Worm (Caenorhabditis elegans) whole organism, L1 larva: ENCODE measurements around the gene nspe-6.
"Not testable (repeated sequence)": the region's sequence is repeated elsewhere in the genome, so short reads cannot be mapped to it uniquely, and the experiment has no call there.

ENCODE experiments used
- C16A3.4 ChIP-seq: fragments of 150-350 bp; optimal IDR thresholded peaks from 2 replicates; lab custom pipeline; 2014; ENCODE audit warnings: missing biosample characterization, missing genetic modification characterization
- alr-1 ChIP-seq: fragments of 200-800 bp; sonication (Bioruptor generic); optimal IDR thresholded peaks from 2 replicates; lab custom pipeline; 2018; ENCODE audit warnings: borderline replicate concordance, mild to moderate bottlenecking, missing genetic modification characterization, missing compliant biosample characterization
- aly-2 ChIP-seq: fragments of 150-350 bp; optimal IDR thresholded peaks from 2 replicates; lab custom pipeline; 2014; ENCODE audit warnings: missing biosample characterization, missing genetic modification characterization
- ama-1 ChIP-seq: fragments of 150-350 bp; optimal IDR thresholded peaks from 2 replicates; lab custom pipeline; 2014
- blmp-1 ChIP-seq: fragments of 150-350 bp; optimal IDR thresholded peaks from 2 replicates; lab custom pipeline; 2014; ENCODE audit warnings: missing biosample characterization, missing genetic modification characterization
- dpl-1 ChIP-seq, 3 experiments: fragments of 150-350 bp in 2 of 3; sonication (generic microtip) in 1 of 3; optimal IDR thresholded peaks; 2 replicates each; lab custom pipeline; 2014 to 2017; ENCODE audit warnings: missing biosample characterization in 3 of 3, missing genetic modification characterization in 3 of 3, missing genetic modification reagents in 3 of 3
- elt-2 ChIP-seq: sonication (generic microtip); optimal IDR thresholded peaks from 2 replicates; lab custom pipeline; 2016; ENCODE audit warnings: missing genetic modification characterization, mild to moderate bottlenecking, inconsistent platforms, missing compliant biosample characterization, missing genetic modification reagents
- elt-3 ChIP-seq, 6 experiments: fragments of 150-350 bp in 1 of 6; sonication (generic microtip); optimal IDR thresholded peaks; 2 replicates each; lab custom pipeline; 2017 to 2018; ENCODE audit warnings: missing biosample characterization in 6 of 6, missing genetic modification characterization in 6 of 6, inconsistent platforms in 1 of 6
- ets-5 ChIP-seq: fragments of 200-800 bp; sonication (Bioruptor generic); IDR thresholded peaks from 2 replicates; pipeline ENCODE4 v1.3.6; 2022; ENCODE audit warnings: missing genetic modification characterization, missing compliant biosample characterization
- fkh-4 ChIP-seq: sonication (generic microtip); optimal IDR thresholded peaks from 2 replicates; lab custom pipeline; 2016; ENCODE audit warnings: missing compliant biosample characterization, missing genetic modification characterization, borderline replicate concordance
- fkh-8 ChIP-seq: sonication (generic microtip); optimal IDR thresholded peaks from 2 replicates; lab custom pipeline; 2016; ENCODE audit warnings: mild to moderate bottlenecking, missing genetic modification characterization, missing compliant biosample characterization
- grh-1 ChIP-seq: fragments of 200-800 bp; sonication (Bioruptor generic); IDR thresholded peaks from 2 replicates; pipeline ENCODE4 v1.3.6; 2022; ENCODE audit warnings: missing genetic modification reagents, missing genetic modification characterization, missing compliant biosample characterization
- irx-1 ChIP-seq: sonication (generic microtip); optimal IDR thresholded peaks from 2 replicates; lab custom pipeline; 2016; ENCODE audit warnings: missing genetic modification characterization, missing compliant biosample characterization
- lin-13 ChIP-seq: fragments of 150-350 bp; optimal IDR thresholded peaks from 2 replicates; lab custom pipeline; 2014; ENCODE audit warnings: missing biosample characterization, missing genetic modification reagents, missing genetic modification characterization
- lin-14 ChIP-seq: fragments of 200-800 bp; sonication (Bioruptor generic); optimal IDR thresholded peaks from 2 replicates; lab custom pipeline; 2018; ENCODE audit warnings: mild to moderate bottlenecking, missing genetic modification characterization, moderate library complexity, missing compliant biosample characterization
- lin-35 ChIP-seq, 2 experiments: fragments of 150-350 bp; optimal IDR thresholded peaks; 2 replicates each; lab custom pipeline; 2014; ENCODE audit warnings: missing biosample characterization in 2 of 2, missing genetic modification characterization in 2 of 2, missing genetic modification reagents in 2 of 2
- lsy-2 ChIP-seq, 2 experiments: fragments of 150-350 bp; optimal IDR thresholded peaks; 2 replicates each; lab custom pipeline; 2014; ENCODE audit warnings: missing biosample characterization in 2 of 2, missing genetic modification characterization in 2 of 2
- mdl-1 ChIP-seq, 2 experiments: fragments of 150-350 bp; optimal IDR thresholded peaks; 2 replicates each; lab custom pipeline; 2014 to 2017; ENCODE audit warnings: missing biosample characterization in 2 of 2, missing genetic modification characterization in 2 of 2, inconsistent platforms in 1 of 2
- nhr-19 ChIP-seq: fragments of 200-800 bp; sonication (Bioruptor generic); conservative IDR thresholded peaks from 2 replicates; pipeline ENCODE4 v1.3.6; 2022; ENCODE audit warnings: missing genetic modification characterization, missing compliant biosample characterization
- nhr-20 ChIP-seq: sonication (generic microtip); optimal IDR thresholded peaks from 2 replicates; lab custom pipeline; 2016; ENCODE audit warnings: mild to moderate bottlenecking, missing genetic modification characterization, missing compliant biosample characterization
- nhr-28 ChIP-seq: fragments of 150-350 bp; optimal IDR thresholded peaks from 2 replicates; lab custom pipeline; 2014; ENCODE audit warnings: missing biosample characterization, missing genetic modification characterization
- nhr-47 ChIP-seq: sonication (generic microtip); optimal IDR thresholded peaks from 2 replicates; lab custom pipeline; 2016; ENCODE audit warnings: mild to moderate bottlenecking, missing genetic modification characterization, moderate library complexity, missing compliant biosample characterization
- nhr-71 ChIP-seq: sonication (generic microtip); optimal IDR thresholded peaks from 2 replicates; lab custom pipeline; 2016; ENCODE audit warnings: mild to moderate bottlenecking, missing genetic modification characterization, moderate library complexity, missing compliant biosample characterization
- nhr-85 ChIP-seq: sonication (generic microtip); peaks from one replicate; lab custom pipeline; 2016; ENCODE audit warnings: missing genetic modification characterization, inconsistent platforms, missing compliant biosample characterization
- nhr-90 ChIP-seq: sonication (generic microtip); optimal IDR thresholded peaks from 2 replicates; lab custom pipeline; 2016; ENCODE audit warnings: mild to moderate bottlenecking, missing genetic modification characterization, missing compliant biosample characterization; ENCODE audit not compliant: poor library complexity
- pax-3 ChIP-seq: fragments of 200-800 bp; sonication (Bioruptor generic); optimal IDR thresholded peaks from 2 replicates; lab custom pipeline; 2018; ENCODE audit warnings: mild to moderate bottlenecking, missing genetic modification characterization, moderate library complexity, missing compliant biosample characterization
- snu-23 ChIP-seq: sonication (generic microtip); optimal IDR thresholded peaks from 2 replicates; lab custom pipeline; 2016; ENCODE audit warnings: missing genetic modification characterization, missing compliant biosample characterization
- tbx-2 ChIP-seq: sonication (generic microtip); optimal IDR thresholded peaks from 2 replicates; lab custom pipeline; 2016; ENCODE audit warnings: missing genetic modification characterization, missing compliant biosample characterization
- unc-130 ChIP-seq: fragments of 150-350 bp; optimal IDR thresholded peaks from 2 replicates; lab custom pipeline; 2017; ENCODE audit warnings: missing biosample characterization, missing genetic modification characterization, inconsistent platforms
- unc-30 ChIP-seq: sonication (generic microtip); optimal IDR thresholded peaks from 2 replicates; lab custom pipeline; 2017; ENCODE audit warnings: missing biosample characterization, missing genetic modification characterization
- unc-98 ChIP-seq: fragments of 200-800 bp; sonication (Bioruptor generic); IDR thresholded peaks from 2 replicates; pipeline ENCODE4 v1.3.6; 2022; ENCODE audit warnings: missing genetic modification characterization, missing compliant biosample characterization
- xbp-1 ChIP-seq: sonication (generic microtip); optimal IDR thresholded peaks from 2 replicates; lab custom pipeline; 2016; ENCODE audit warnings: missing genetic modification characterization, missing compliant biosample characterization
- zip-4 ChIP-seq: fragments of 200-800 bp; sonication (Bioruptor generic); optimal IDR thresholded peaks from 2 replicates; lab custom pipeline; 2018; ENCODE audit warnings: mild to moderate bottlenecking, missing genetic modification characterization, moderate library complexity, missing compliant biosample characterization
- ztf-4 ChIP-seq: fragments of 150-350 bp; optimal IDR thresholded peaks from 2 replicates; lab custom pipeline; 2014; ENCODE audit warnings: missing biosample characterization, missing genetic modification characterization

nspe-6 gene

ce11 chrII:12626120-12626624 is 10.2 kb upstream of the nspe-6 start:
- TF ChIP-seq unc-30 (tag; lab: Kevin White, UChicago) (no peak), nhr-85 (tag; lab: Kevin White, UChicago) (no peak), elt-2 (tag; lab: Kevin White, UChicago) (no peak), lin-14 (GFP tag; lab: Kevin White, UChicago) (no peak), ztf-4 (no peak), grh-1 (GFP tag; lab: Robert Waterston, UW) (no peak), irx-1 (tag; lab: Kevin White, UChicago) (no peak), fkh-4 (tag; lab: Kevin White, UChicago) (no peak), nhr-19 (no peak)
- TF ChIP-seq, all 84 proteins: peak for 0

- TF ChIP-seq lsy-2 (tag; optimal IDR thresholded peaks at IDR 0.05; lab: Kevin White, UChicago) (peak in 1 of 2 experiments; percentile 28), nhr-71 (tag; lab: Kevin White, UChicago) (peak; percentile 84), mdl-1 (tag; optimal IDR thresholded peaks at IDR 0.05; lab: Kevin White, UChicago) (peak in 1 of 2 experiments; percentile 75), lin-35 (GFP tag; optimal IDR thresholded peaks at IDR 0.05; lab: Kevin White, UChicago) (peak in 1 of 2 experiments; percentile 74), blmp-1 (tag; lab: Kevin White, UChicago) (peak; percentile 79), unc-98 (no peak), unc-130 (tag; lab: Kevin White, UChicago) (no peak), nhr-85 (tag; lab: Kevin White, UChicago) (peak; percentile 98), fkh-8 (tag; lab: Kevin White, UChicago) (no peak), C16A3.4 (no peak), grh-1 (GFP tag; lab: Robert Waterston, UW) (peak; percentile 73), nhr-47 (peak; percentile 66), zip-4 (GFP tag; lab: Kevin White, UChicago) (no peak), nhr-28 (no peak), lin-14 (GFP tag; lab: Kevin White, UChicago) (peak; percentile 87), alr-1 (tag; lab: Kevin White, UChicago) (no peak), pax-3 (tag; lab: Kevin White, UChicago) (no peak), elt-3 (tag; optimal IDR thresholded peaks at IDR 0.05; lab: Kevin White, UChicago) (peak; percentile 68 to 97 (median 94)), snu-23 (GFP tag; lab: Kevin White, UChicago) (peak; percentile 62), ets-5 (no peak), unc-30 (tag; lab: Kevin White, UChicago) (no peak), tbx-2 (tag; lab: Kevin White, UChicago) (peak; percentile 83), dpl-1 (GFP tag; optimal IDR thresholded peaks at IDR 0.05; lab: Kevin White, UChicago) (peak in 1 of 3 experiments; percentile 33), nhr-90 (tag; lab: Kevin White, UChicago) (peak; percentile 74), nhr-20 (tag; lab: Kevin White, UChicago) (peak; percentile 96), nhr-19 (peak; percentile 84), lin-13 (GFP tag; lab: Kevin White, UChicago) (no peak)
Measured at ce11 chrII:12625673-12626072, 9.7 kb upstream of the nspe-6 start.

- not testable (repeated sequence) for TF ChIP-seq ama-1 (lab: Kevin White, UChicago); zip-4 (GFP tag; lab: Kevin White, UChicago); aly-2
Measured at ce11 chrII:12624433-12624832, 8.5 kb upstream of the nspe-6 start, which contains the start of gene Y38E10A.14. Gene Y38E10A.14, minus strand, starts transcription at chrII:12624533.

ce11 chrII:12622843-12623242 is 6.9 kb upstream of the nspe-6 start:
- TF ChIP-seq xbp-1 (tag; lab: Kevin White, UChicago) (no peak), lin-35 (GFP tag; optimal IDR thresholded peaks at IDR 0.05; lab: Kevin White, UChicago) (peak in 1 of 2 experiments; percentile 22), nhr-85 (tag; lab: Kevin White, UChicago) (peak; percentile 50), elt-3 (tag; optimal IDR thresholded peaks at IDR 0.05; lab: Kevin White, UChicago) (peak in 2 of 6 experiments; percentile 3 to 58), nhr-20 (tag; lab: Kevin White, UChicago) (peak; percentile 41)
